Worm (Caenorhabditis elegans): Measurements from ENCODE around the gene Y73B3B.3.
"Not testable (repeated sequence)": the region's sequence is repeated elsewhere in the genome, so short reads cannot be mapped to it uniquely, and the experiment has no call there.

DNA sequence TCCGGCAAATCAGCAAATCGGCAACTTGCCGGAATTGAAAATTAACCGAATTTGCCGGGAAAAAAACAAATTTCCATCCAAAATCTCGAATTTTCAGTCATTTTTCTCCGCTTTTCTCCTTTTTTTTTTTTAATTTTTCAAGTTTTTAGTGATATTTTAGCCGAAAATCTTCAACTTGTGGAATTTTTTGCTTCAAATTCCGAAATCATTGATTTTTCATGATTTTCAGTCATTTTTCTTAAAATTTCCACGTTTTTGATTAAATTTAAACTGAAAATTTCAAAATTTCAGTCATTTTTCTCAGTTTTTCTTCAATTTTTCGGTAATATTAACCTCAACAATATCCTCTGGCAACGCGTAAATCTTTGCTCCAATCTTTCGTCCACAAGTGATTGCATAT is at the start of gene Y73B3B.3:
- TF ChIP-seq dve-1 (tag; optimal IDR thresholded peaks at IDR 0.05); sox-2 (GFP tag; IDR thresholded peaks at IDR 0.05); C38D4.7 (GFP tag; optimal IDR thresholded peaks at IDR 0.05); madf-2 (tag; optimal IDR thresholded peaks at IDR 0.05); unc-86 (tag; optimal IDR thresholded peaks at IDR 0.05); nhr-11 (tag; optimal IDR thresholded peaks at IDR 0.05); nfya-1 (tag; optimal IDR thresholded peaks at IDR 0.05); pha-4 (tag; optimal IDR thresholded peaks at IDR 0.05); ceh-6 (GFP tag; optimal IDR thresholded peaks at IDR 0.05); ceh-48 (tag; optimal IDR thresholded peaks at IDR 0.05); ztf-16 (tag; optimal IDR thresholded peaks at IDR 0.05); fkh-10 (GFP tag; optimal IDR thresholded peaks at IDR 0.05): not testable (repeated sequence)
